Worm (Caenorhabditis elegans): Measurements from ENCODE around the gene F07D3.3.

DNA sequence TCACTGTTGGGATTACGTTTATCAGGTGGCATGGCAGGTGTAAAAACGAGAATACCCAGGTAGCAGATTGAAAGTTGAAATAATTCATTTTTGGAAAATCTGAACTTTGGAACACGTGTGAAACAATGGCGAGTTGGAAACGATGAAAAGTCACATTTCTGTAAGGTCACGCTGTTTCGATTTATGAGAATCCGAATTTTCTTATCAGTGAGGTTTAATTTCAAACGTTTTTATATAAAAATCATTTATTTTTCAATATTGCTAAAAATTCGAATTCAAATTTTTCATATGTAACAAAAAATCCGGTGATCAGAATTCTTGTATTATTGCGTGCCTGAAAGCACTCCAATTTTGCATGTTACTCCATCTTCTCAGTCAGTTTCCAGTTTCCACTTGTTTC is at the start of gene F07D3.3:
- TF ChIP-seq pha-4 (tag; optimal IDR thresholded peaks at IDR 0.05) (no peak), ama-1 (optimal IDR thresholded peaks at IDR 0.05) (no peak), hlh-13 (GFP tag; optimal IDR thresholded peaks at IDR 0.05) (no peak), ceh-30 (tag; optimal IDR thresholded peaks at IDR 0.05) (no peak), tbx-7 (tag; optimal IDR thresholded peaks at IDR 0.05) (no peak)

Measured in whole organism, late embryonic.